Worm (Caenorhabditis elegans) whole organism, L4 larva: ENCODE data around the gene sek-3.

Experiments
- F44E2.7 ChIP-seq: fragments of 200-800 bp; sonication (Bioruptor generic); IDR thresholded peaks from 2 replicates; pipeline ENCODE4 v2.1.2; 2022; ENCODE audit warnings: missing genetic modification characterization, missing compliant biosample characterization
- T20F7.1 ChIP-seq: fragments of 200-800 bp; sonication (Bioruptor generic); optimal IDR thresholded peaks from 2 replicates; lab custom pipeline; 2018; ENCODE audit warnings: mild to moderate bottlenecking, missing genetic modification characterization, missing compliant biosample characterization
- Y48G9A.11 ChIP-seq: fragments of 200-800 bp; sonication (Bioruptor generic); IDR thresholded peaks from 2 replicates; pipeline ENCODE4 v1.3.6; 2022; ENCODE audit warnings: missing genetic modification reagents, missing genetic modification characterization, missing compliant biosample characterization
- Y5F2A.4 ChIP-seq: fragments of 200-800 bp; sonication (Bioruptor generic); optimal IDR thresholded peaks from 2 replicates; lab custom pipeline; 2018; ENCODE audit warnings: mild to moderate bottlenecking, missing genetic modification characterization, missing compliant biosample characterization
- ceh-28 ChIP-seq: fragments of 150-350 bp; optimal IDR thresholded peaks from 2 replicates; lab custom pipeline; 2014; ENCODE audit warnings: missing biosample characterization, missing genetic modification reagents, missing genetic modification characterization
- daf-16 ChIP-seq, 3 experiments: sonication (generic microtip); optimal IDR thresholded peaks; 2 replicates each; lab custom pipeline; 2016 to 2017; ENCODE audit warnings: missing genetic modification characterization in 3 of 3, missing genetic modification reagents in 3 of 3, mild to moderate bottlenecking in 2 of 3, missing compliant biosample characterization in 2 of 3, missing biosample characterization in 1 of 3, moderate library complexity in 1 of 3
- dpl-1 ChIP-seq: fragments of 150-350 bp; optimal IDR thresholded peaks from 2 replicates; lab custom pipeline; 2014; ENCODE audit warnings: missing biosample characterization, missing genetic modification reagents, missing genetic modification characterization
- dve-1 ChIP-seq: sonication (generic microtip); optimal IDR thresholded peaks from 2 replicates; lab custom pipeline; 2017; ENCODE audit warnings: antibody characterized with exemption, mild to moderate bottlenecking, missing genetic modification characterization, missing compliant biosample characterization; ENCODE audit not compliant: insufficient read depth
- egl-27 ChIP-seq: sonication (generic microtip); optimal IDR thresholded peaks from 3 replicates; lab custom pipeline; 2017; ENCODE audit warnings: missing biosample characterization, missing genetic modification reagents, missing genetic modification characterization
- egl-43 ChIP-seq: fragments of 200-800 bp; sonication (Bioruptor generic); IDR thresholded peaks from 2 replicates; pipeline ENCODE4 v1.3.6; 2022; ENCODE audit warnings: missing genetic modification reagents, missing genetic modification characterization, missing compliant biosample characterization
- hif-1 ChIP-seq, 2 experiments: sonication (generic microtip); optimal IDR thresholded peaks; 2 replicates each; lab custom pipeline; 2016 to 2017; ENCODE audit warnings: missing compliant biosample characterization in 2 of 2, missing genetic modification characterization in 2 of 2, missing genetic modification reagents in 2 of 2, missing genotype in 2 of 2, mild to moderate bottlenecking in 1 of 2
- hlh-11 ChIP-seq: fragments of 200-800 bp; sonication (Bioruptor generic); optimal IDR thresholded peaks from 2 replicates; lab custom pipeline; 2018; ENCODE audit warnings: mild to moderate bottlenecking, missing genetic modification characterization, missing compliant biosample characterization
- hlh-30 ChIP-seq: sonication (generic microtip); optimal IDR thresholded peaks from 2 replicates; lab custom pipeline; 2017; ENCODE audit warnings: antibody characterized with exemption, mild to moderate bottlenecking, missing genetic modification characterization, missing compliant biosample characterization; ENCODE audit not compliant: insufficient read depth
- hmg-1.1 ChIP-seq: fragments of 200-800 bp; sonication (Bioruptor generic); IDR thresholded peaks from 2 replicates; pipeline ENCODE4 v1.3.6; 2022; ENCODE audit warnings: missing genetic modification reagents, missing genetic modification characterization, missing compliant biosample characterization
- jun-1 ChIP-seq: fragments of 150-350 bp; optimal IDR thresholded peaks from 2 replicates; lab custom pipeline; 2014; ENCODE audit warnings: missing biosample characterization, missing genetic modification reagents, missing genetic modification characterization
- lim-7 ChIP-seq: fragments of 200-800 bp; sonication (Bioruptor generic); IDR thresholded peaks from 2 replicates; pipeline ENCODE4 v1.3.6; 2022; ENCODE audit warnings: missing genetic modification characterization, missing compliant biosample characterization
- lin-13 ChIP-seq: fragments of 150-350 bp; optimal IDR thresholded peaks from 2 replicates; lab custom pipeline; 2014; ENCODE audit warnings: missing biosample characterization, missing genetic modification reagents, missing genetic modification characterization
- lin-38 ChIP-seq: fragments of 200-800 bp; sonication (Bioruptor generic); IDR thresholded peaks from 2 replicates; pipeline ENCODE4 v1.3.6; 2022; ENCODE audit warnings: missing genetic modification reagents, missing genetic modification characterization, missing compliant biosample characterization
- lir-3 ChIP-seq: sonication (generic microtip); optimal IDR thresholded peaks from 2 replicates; lab custom pipeline; 2016; ENCODE audit warnings: mild to moderate bottlenecking, missing genetic modification characterization, missing compliant biosample characterization
- lsy-2 ChIP-seq, 2 experiments: fragments of 150-350 bp in 1 of 2; sonication (generic microtip) in 1 of 2; optimal IDR thresholded peaks; 2 replicates each; lab custom pipeline; 2014 to 2017; ENCODE audit warnings: missing biosample characterization in 2 of 2, missing genetic modification characterization in 2 of 2
- mdl-1 ChIP-seq, 2 experiments: fragments of 150-350 bp in 1 of 2; sonication (generic microtip) in 1 of 2; optimal IDR thresholded peaks; 2 replicates each; lab custom pipeline; 2014 to 2017; ENCODE audit warnings: missing biosample characterization in 2 of 2, missing genetic modification characterization in 2 of 2
- mep-1 ChIP-seq: fragments of 150-350 bp; sonication (generic microtip); optimal IDR thresholded peaks from 3 replicates; lab custom pipeline; 2014; ENCODE audit warnings: missing biosample characterization, missing genetic modification characterization
- mxl-2 ChIP-seq: fragments of 200-800 bp; sonication (Bioruptor generic); conservative IDR thresholded peaks from 2 replicates; pipeline ENCODE4 v1.3.6; 2022; ENCODE audit warnings: missing genetic modification reagents, missing genetic modification characterization, missing compliant biosample characterization
- mxl-3 ChIP-seq: fragments of 200-800 bp; sonication (Bioruptor generic); optimal IDR thresholded peaks from 2 replicates; lab custom pipeline; 2018; ENCODE audit warnings: mild to moderate bottlenecking, missing genetic modification characterization, missing compliant biosample characterization
- nhr-11 ChIP-seq: fragments of 150-350 bp; optimal IDR thresholded peaks from 2 replicates; lab custom pipeline; 2014; ENCODE audit warnings: missing biosample characterization, missing genetic modification characterization
- nhr-25 ChIP-seq: sonication (generic microtip); optimal IDR thresholded peaks from 2 replicates; lab custom pipeline; 2017; ENCODE audit warnings: missing genetic modification characterization, mild to moderate bottlenecking, missing compliant biosample characterization, antibody characterized with exemption, moderate library complexity, borderline replicate concordance; ENCODE audit not compliant: insufficient read depth
- nhr-28 ChIP-seq: fragments of 150-350 bp; optimal IDR thresholded peaks from 2 replicates; lab custom pipeline; 2014; ENCODE audit warnings: missing biosample characterization, missing genetic modification characterization
- nhr-41 ChIP-seq: fragments of 200-800 bp; sonication (Bioruptor generic); IDR thresholded peaks from 2 replicates; pipeline ENCODE4 v1.3.6; 2022; ENCODE audit warnings: missing genetic modification reagents, missing genetic modification characterization, missing compliant biosample characterization
- nhr-77 ChIP-seq: fragments of 150-350 bp; optimal IDR thresholded peaks from 2 replicates; lab custom pipeline; 2014; ENCODE audit warnings: missing biosample characterization, missing genetic modification characterization
- php-3 ChIP-seq: fragments of 200-800 bp; sonication (Bioruptor generic); IDR thresholded peaks from 2 replicates; pipeline ENCODE4 v1.3.6; 2022; ENCODE audit warnings: missing genetic modification reagents, missing genetic modification characterization, missing compliant biosample characterization
- pqm-1 ChIP-seq: sonication (generic microtip); optimal IDR thresholded peaks from 2 replicates; lab custom pipeline; 2017; ENCODE audit warnings: missing biosample characterization, missing genetic modification characterization
- saeg-2 ChIP-seq: fragments of 200-800 bp; sonication (Bioruptor generic); IDR thresholded peaks from 2 replicates; pipeline ENCODE4 v1.3.6; 2022; ENCODE audit warnings: missing genetic modification reagents, missing genetic modification characterization, missing compliant biosample characterization
- set-16 ChIP-seq: fragments of 200-800 bp; sonication (Bioruptor generic); IDR thresholded peaks from 2 replicates; pipeline ENCODE4 v1.3.6; 2022; ENCODE audit warnings: missing genetic modification reagents, missing genetic modification characterization, missing compliant biosample characterization
- tag-97 ChIP-seq: fragments of 200-800 bp; sonication (Bioruptor generic); IDR thresholded peaks from 2 replicates; pipeline ENCODE4 v1.3.6; 2022; ENCODE audit warnings: missing genetic modification characterization, missing compliant biosample characterization
- zfp-2 ChIP-seq: sonication (generic microtip); optimal IDR thresholded peaks from 2 replicates; lab custom pipeline; 2016; ENCODE audit warnings: mild to moderate bottlenecking, missing genetic modification characterization, missing compliant biosample characterization
- ztf-7 ChIP-seq: fragments of 150-350 bp; optimal IDR thresholded peaks from 2 replicates; lab custom pipeline; 2014; ENCODE audit warnings: missing biosample characterization, missing genetic modification characterization

Gene sek-3

ce11 chrX:4986354-4986753, 31.3 kb upstream of the sek-3 start:
- TF ChIP-seq set-16 (GFP tag; lab: Robert Waterston, UW) (peak; percentile 68), egl-43 (GFP tag; lab: Robert Waterston, UW) (0 out of 2 replicates have a peak, but pooled peaks have one; percentile 38), egl-27 (tag; lab: Kevin White, UChicago) (no peak), lsy-2 (tag; optimal IDR thresholded peaks at IDR 0.05; lab: Kevin White, UChicago) (no peak)

DNA sequence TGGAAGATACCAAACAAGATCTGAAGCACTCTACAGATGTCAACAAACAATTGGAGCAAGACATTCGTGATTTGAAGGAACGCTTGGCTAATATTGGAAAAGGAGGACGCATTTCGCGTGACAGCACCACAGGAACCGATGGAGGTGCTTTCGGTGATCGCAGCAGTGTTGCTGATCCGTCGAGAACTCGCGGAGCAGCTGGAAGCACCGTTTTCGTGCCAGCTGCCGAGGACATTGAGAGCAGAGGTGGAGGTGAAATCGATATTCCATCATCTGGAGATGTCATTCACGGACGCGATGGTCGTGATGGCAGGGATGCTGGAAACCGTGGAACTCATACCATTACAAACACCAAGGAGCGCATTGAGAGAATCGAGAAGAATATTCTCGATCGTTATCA, 30.1 kb upstream of the sek-3 start:
- TF ChIP-seq set-16 (GFP tag; lab: Robert Waterston, UW), result peak; percentile 64
- TF ChIP-seq zfp-2 (tag; lab: Kevin White, UChicago), result no peak
- TF ChIP-seq hif-1 (tag; optimal IDR thresholded peaks at IDR 0.05; lab: Kevin White, UChicago), result no peak
- TF ChIP-seq, all 104 proteins: peak for 1

DNA sequence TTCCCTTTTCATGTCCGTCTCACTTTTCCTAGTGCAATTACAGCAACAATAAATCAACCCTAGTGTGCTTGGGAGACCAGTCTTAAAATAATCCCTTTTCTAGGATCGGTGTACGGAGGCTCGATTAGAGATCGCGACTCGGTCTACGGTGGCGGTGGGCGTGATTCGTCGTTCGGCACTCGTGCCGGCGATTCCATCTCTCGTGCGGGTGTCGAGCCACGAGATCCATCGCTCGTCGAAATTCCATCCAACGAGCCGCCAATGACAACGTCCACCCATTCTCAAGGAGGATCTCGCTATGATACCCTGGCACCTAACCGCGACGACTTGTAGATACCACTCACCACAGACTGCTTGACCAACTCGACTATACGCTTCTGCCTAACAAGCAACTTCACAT, 25.2 kb upstream of the sek-3 start:
- peak; percentile 66; the same call in 1 of the 2 replicates for TF ChIP-seq egl-43 (GFP tag; lab: Robert Waterston, UW)
- peak; percentile 70 for TF ChIP-seq set-16 (GFP tag; lab: Robert Waterston, UW)
- TF ChIP-seq php-3 (GFP tag; lab: Robert Waterston, UW), result 0 out of 2 replicates have a peak, but pooled peaks have one; percentile 11
- no peak for TF ChIP-seq Y48G9A.11 (GFP tag; lab: Robert Waterston, UW)
- TF ChIP-seq F44E2.7 (GFP tag; lab: Robert Waterston, UW), result no peak
- TF ChIP-seq Y5F2A.4 (GFP tag; lab: Kevin White, UChicago), result no peak
- TF ChIP-seq, all 104 proteins: peak for 3

ce11 chrX:4997548-4998087, 20.1 kb upstream of the sek-3 start, which contains the start of gene ZC8.6:
TSS of gene ZC8.6 (minus strand) at chrX:4997598.
- TF ChIP-seq dpl-1 (GFP tag; lab: Kevin White, UChicago) (peak; percentile 14), hlh-30 (peak; percentile 13), mep-1 (tag; lab: Kevin White, UChicago) (peak; percentile 71), mxl-3 (GFP tag; lab: Kevin White, UChicago) (peak; percentile 26), lin-13 (GFP tag; lab: Kevin White, UChicago) (peak; percentile 46), saeg-2 (GFP tag; lab: Robert Waterston, UW) (no peak), lsy-2 (tag; optimal IDR thresholded peaks at IDR 0.05; lab: Kevin White, UChicago) (no peak), dve-1 (tag; lab: Kevin White, UChicago) (peak; percentile 53), nhr-25 (tag; lab: Kevin White, UChicago) (no peak), Y48G9A.11 (GFP tag; lab: Robert Waterston, UW) (no peak), nhr-41 (no peak), mxl-2 (no peak), hlh-11 (tag; lab: Kevin White, UChicago) (peak; percentile 67), lim-7 (no peak), lin-38 (GFP tag; lab: Robert Waterston, UW) (peak; percentile 90), T20F7.1 (GFP tag; lab: Kevin White, UChicago) (no peak), pqm-1 (tag; lab: Kevin White, UChicago) (peak; percentile 3), ceh-28 (tag; lab: Kevin White, UChicago) (no peak), mdl-1 (tag; optimal IDR thresholded peaks at IDR 0.05; lab: Kevin White, UChicago) (peak in 1 of 2 experiments; percentile 33), hif-1 (tag; optimal IDR thresholded peaks at IDR 0.05; lab: Kevin White, UChicago) (peak in 1 of 2 experiments; percentile 27), daf-16 (GFP tag; optimal IDR thresholded peaks at IDR 0.05; lab: Kevin White, UChicago) (no peak), daf-16 (tag; optimal IDR thresholded peaks at IDR 0.05; lab: Kevin White, UChicago) (peak; percentile 25), nhr-28 (tag; lab: Kevin White, UChicago) (peak; percentile 58), tag-97 (no peak), jun-1 (no peak), ztf-7 (tag; lab: Kevin White, UChicago) (no peak), lir-3 (tag; lab: Kevin White, UChicago) (no peak), nhr-77 (tag; lab: Kevin White, UChicago) (peak; percentile 58), nhr-11 (tag; lab: Kevin White, UChicago) (peak; percentile 20), hmg-1.1 (peak; percentile 65)
